Worm (Caenorhabditis elegans) whole organism, late embryonic: ENCODE data around the gene mboa-2.

Source experiments
- C08G9.2 ChIP-seq: sonication (generic microtip); optimal IDR thresholded peaks from 2 replicates; lab custom pipeline; 2016; ENCODE audit warnings: mild to moderate bottlenecking, missing genetic modification characterization, moderate library complexity, missing compliant biosample characterization
- F13H6.1 ChIP-seq: sonication (generic microtip); optimal IDR thresholded peaks from 2 replicates; lab custom pipeline; 2016; ENCODE audit warnings: missing genetic modification characterization, missing compliant biosample characterization
- ama-1 ChIP-seq: fragments of 150-350 bp; optimal IDR thresholded peaks from 2 replicates; lab custom pipeline; 2014
- elt-4 ChIP-seq: sonication (generic microtip); optimal IDR thresholded peaks from 2 replicates; lab custom pipeline; 2016; ENCODE audit warnings: missing genetic modification characterization, missing compliant biosample characterization
- fax-1 ChIP-seq: sonication (generic microtip); optimal IDR thresholded peaks from 2 replicates; lab custom pipeline; 2016; ENCODE audit warnings: missing genotype, missing genetic modification characterization, missing compliant biosample characterization
- nfya-1 ChIP-seq: sonication (generic microtip); optimal IDR thresholded peaks from 2 replicates; lab custom pipeline; 2017; ENCODE audit warnings: missing genetic modification characterization, mild to moderate bottlenecking, missing compliant biosample characterization, antibody characterized with exemption, moderate library complexity
- pat-9 ChIP-seq: fragments of 200-800 bp; sonication (Bioruptor generic); optimal IDR thresholded peaks from 2 replicates; lab custom pipeline; 2018; ENCODE audit warnings: mild to moderate bottlenecking, missing genetic modification characterization, moderate library complexity, missing compliant biosample characterization
- rnt-1 ChIP-seq: sonication (generic microtip); optimal IDR thresholded peaks from 2 replicates; lab custom pipeline; 2016; ENCODE audit warnings: missing genetic modification characterization, missing compliant biosample characterization
- sdc-2 ChIP-seq: sonication (generic microtip); optimal IDR thresholded peaks from 2 replicates; lab custom pipeline; 2016; ENCODE audit warnings: missing genotype, missing genetic modification characterization, missing compliant biosample characterization
- tbx-2 ChIP-seq: sonication (generic microtip); optimal IDR thresholded peaks from 2 replicates; lab custom pipeline; 2016; ENCODE audit warnings: missing genetic modification characterization, missing compliant biosample characterization
- ttx-3 ChIP-seq: sonication (generic microtip); optimal IDR thresholded peaks from 2 replicates; lab custom pipeline; 2016; ENCODE audit warnings: missing genetic modification reagents, missing genetic modification characterization, missing compliant biosample characterization
- unc-55 ChIP-seq: sonication (generic microtip); optimal IDR thresholded peaks from 2 replicates; lab custom pipeline; 2017; ENCODE audit warnings: missing biosample characterization, missing genetic modification reagents, missing genetic modification characterization

DNA sequence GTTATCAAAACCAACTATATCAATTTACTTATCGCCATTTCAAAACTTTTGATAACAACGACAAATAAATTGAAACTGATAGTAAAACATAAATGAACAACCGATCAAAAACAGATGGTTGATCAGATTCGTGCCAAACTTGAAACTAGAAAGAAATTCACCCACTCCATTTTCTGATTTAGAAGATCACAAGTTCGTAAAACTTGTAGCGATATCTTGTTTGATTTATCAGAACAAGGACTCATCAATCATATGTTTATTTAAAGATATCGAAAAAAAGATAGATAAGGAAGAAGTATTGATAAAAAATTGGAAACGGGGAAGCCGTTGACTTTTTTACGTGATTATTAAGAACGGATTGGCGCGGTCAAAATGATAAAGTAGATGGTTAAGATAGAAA is 35.2 kb downstream of the mboa-2 start:
- TF ChIP-seq fax-1 (no peak), sdc-2 (tag; lab: Kevin White, UChicago) (no peak), F13H6.1 (tag; lab: Kevin White, UChicago) (no peak), tbx-2 (tag; lab: Kevin White, UChicago) (no peak), unc-55 (GFP tag; lab: Kevin White, UChicago) (no peak), ama-1 (lab: Kevin White, UChicago) (no peak), rnt-1 (no peak), nfya-1 (no peak), ttx-3 (no peak), elt-4 (tag; lab: Kevin White, UChicago) (no peak), pat-9 (tag; lab: Kevin White, UChicago) (no peak), C08G9.2 (no peak)
